Fruit fly (Drosophila melanogaster) whole organism, embryonic: ENCODE measurements around the gene Cow.

Experiments
- Abd-B ChIP-seq: fragments of 200-800 bp; sonication (Bioruptor generic); optimal IDR thresholded peaks from 2 replicates; lab custom pipeline; 2018; ENCODE audit warnings: missing biosample characterization, mild to moderate bottlenecking, missing genetic modification characterization, moderate library complexity
- CG10366 ChIP-seq: fragments of 200-800 bp; sonication (Bioruptor generic); IDR thresholded peaks from 2 replicates; pipeline ENCODE4 v1.3.6; 2022; ENCODE audit warnings: missing biosample characterization, missing genetic modification characterization
- CG11398 ChIP-seq: fragments of 200-800 bp; sonication (Bioruptor generic); optimal IDR thresholded peaks from 2 replicates; lab custom pipeline; 2016; ENCODE audit warnings: missing biosample characterization, missing genetic modification characterization
- CG12659 ChIP-seq: fragments of 200-800 bp; sonication (Bioruptor generic); optimal IDR thresholded peaks from 3 replicates; lab custom pipeline; 2017; ENCODE audit warnings: mild to moderate bottlenecking, missing biosample characterization, missing genetic modification reagents, missing genetic modification characterization
- CG13123 ChIP-seq: fragments of 200-800 bp; sonication (Bioruptor generic); optimal IDR thresholded peaks from 2 replicates; lab custom pipeline; 2016; ENCODE audit warnings: missing biosample characterization, missing genetic modification characterization
- CG13624 ChIP-seq: fragments of 200-800 bp; sonication (Bioruptor generic); optimal IDR thresholded peaks from 2 replicates; lab custom pipeline; 2016; ENCODE audit warnings: missing biosample characterization, missing genetic modification characterization
- CG17385 ChIP-seq: fragments of 200-800 bp; sonication (Bioruptor generic); optimal IDR thresholded peaks from 3 replicates; lab custom pipeline; 2018; ENCODE audit warnings: missing biosample characterization, mild to moderate bottlenecking, missing genetic modification characterization
- CG17568 ChIP-seq: fragments of 200-800 bp; sonication (Bioruptor generic); optimal IDR thresholded peaks from 2 replicates; lab custom pipeline; 2018; ENCODE audit warnings: missing biosample characterization, mild to moderate bottlenecking, missing genetic modification characterization, moderate library complexity
- CG18619 ChIP-seq: fragments of 200-800 bp; sonication (Bioruptor generic); optimal IDR thresholded peaks from 3 replicates; lab custom pipeline; 2017; ENCODE audit warnings: missing biosample characterization, mild to moderate bottlenecking, missing genetic modification characterization
- CG3065 ChIP-seq: fragments of 200-800 bp; sonication (Bioruptor generic); optimal IDR thresholded peaks from 2 replicates; lab custom pipeline; 2016; ENCODE audit warnings: missing biosample characterization, missing genetic modification characterization
- CG33557 ChIP-seq: fragments of 200-800 bp; sonication (Bioruptor generic); optimal IDR thresholded peaks from 2 replicates; lab custom pipeline; 2019; ENCODE audit warnings: missing biosample characterization, mild to moderate bottlenecking, missing genetic modification characterization, moderate library complexity
- CG42726 ChIP-seq: fragments of 200-800 bp; sonication (Bioruptor generic); IDR thresholded peaks from 2 replicates; pipeline ENCODE4 v1.3.6; 2022; ENCODE audit warnings: missing biosample characterization, missing genetic modification characterization; ENCODE audit not compliant: partially characterized antibody
- CG4328 ChIP-seq: fragments of 200-800 bp; sonication (Bioruptor generic); optimal IDR thresholded peaks from 3 replicates; lab custom pipeline; 2017; ENCODE audit warnings: missing biosample characterization, missing genetic modification reagents, missing genetic modification characterization
- CG4360 ChIP-seq: fragments of 200-800 bp; sonication (Bioruptor generic); IDR thresholded peaks from 2 replicates; pipeline ENCODE4 v1.3.6; 2022; ENCODE audit warnings: missing biosample characterization, missing genetic modification characterization
- CG6254 ChIP-seq: fragments of 200-800 bp; sonication (Bioruptor generic); optimal IDR thresholded peaks from 3 replicates; lab custom pipeline; 2017; ENCODE audit warnings: mild to moderate bottlenecking, missing biosample characterization, missing genetic modification reagents, missing genetic modification characterization
- CG6654 ChIP-seq: fragments of 200-800 bp; sonication (Bioruptor generic); optimal IDR thresholded peaks from 2 replicates; lab custom pipeline; 2017; ENCODE audit warnings: missing biosample characterization, mild to moderate bottlenecking, missing genetic modification characterization
- CG7786 ChIP-seq: fragments of 200-800 bp; sonication (Bioruptor generic); optimal IDR thresholded peaks from 2 replicates; lab custom pipeline; 2016; ENCODE audit warnings: missing biosample characterization, missing genetic modification characterization
- CG7839 ChIP-seq: fragments of 200-800 bp; sonication (Bioruptor generic); optimal IDR thresholded peaks from 3 replicates; lab custom pipeline; 2018; ENCODE audit warnings: missing biosample characterization, mild to moderate bottlenecking, missing genetic modification characterization, moderate library complexity
- CoRest ChIP-seq: fragments of 200-800 bp; sonication (Bioruptor generic); optimal IDR thresholded peaks from 3 replicates; lab custom pipeline; 2018; ENCODE audit warnings: missing biosample characterization, mild to moderate bottlenecking, missing genetic modification characterization, moderate library complexity
- E2f2 ChIP-seq: fragments of 200-800 bp; sonication (Bioruptor generic); IDR thresholded peaks from 2 replicates; pipeline ENCODE4 v1.3.6; 2022; ENCODE audit warnings: missing biosample characterization, missing genetic modification characterization
- Hand ChIP-seq: fragments of 200-800 bp; sonication (Bioruptor generic); optimal IDR thresholded peaks from 2 replicates; lab custom pipeline; 2017; ENCODE audit warnings: mild to moderate bottlenecking, missing biosample characterization, missing genetic modification reagents, missing genetic modification characterization
- HmgD ChIP-seq: fragments of 200-800 bp; sonication (Bioruptor generic); optimal IDR thresholded peaks from 3 replicates; lab custom pipeline; 2016; ENCODE audit warnings: missing biosample characterization, missing genetic modification characterization
- MBD-R2 ChIP-seq: fragments of 200-800 bp; sonication (Bioruptor generic); IDR thresholded peaks from 2 replicates; pipeline ENCODE4 v1.3.6; 2022; ENCODE audit warnings: missing biosample characterization, missing genetic modification characterization
- Pdp1 ChIP-seq, 2 experiments: fragments of 200-800 bp; sonication (Bioruptor generic); optimal IDR thresholded peaks; 3 replicates each; lab custom pipeline; 2016; ENCODE audit warnings: missing biosample characterization in 2 of 2, missing genetic modification characterization in 2 of 2, mild to moderate bottlenecking in 1 of 2, moderate library complexity in 1 of 2
- Scr ChIP-seq: fragments of 200-800 bp; sonication (Bioruptor generic); IDR thresholded peaks from 2 replicates; pipeline ENCODE4 v1.3.6; 2022; ENCODE audit warnings: missing biosample characterization, missing genetic modification characterization; ENCODE audit not compliant: partially characterized antibody
- Sry-δ ChIP-seq: fragments of 200-800 bp; sonication (Bioruptor generic); optimal IDR thresholded peaks from 2 replicates; lab custom pipeline; 2016; ENCODE audit warnings: missing biosample characterization, missing genetic modification characterization
- ap ChIP-seq: fragments of 200-800 bp; sonication (Bioruptor generic); IDR thresholded peaks from 2 replicates; pipeline ENCODE4 v1.3.6; 2022; ENCODE audit warnings: missing biosample characterization, missing genetic modification characterization
- az2 ChIP-seq: fragments of 200-800 bp; sonication (Bioruptor generic); optimal IDR thresholded peaks from 3 replicates; lab custom pipeline; 2016; ENCODE audit warnings: missing biosample characterization, missing genetic modification characterization
- crol ChIP-seq: fragments of 200-800 bp; sonication (Bioruptor generic); IDR thresholded peaks from 2 replicates; pipeline ENCODE4 v1.3.6; 2022; ENCODE audit warnings: missing biosample characterization, missing genetic modification characterization
- da ChIP-seq: fragments of 200-800 bp; sonication (Bioruptor generic); optimal IDR thresholded peaks from 2 replicates; lab custom pipeline; 2016; ENCODE audit warnings: missing biosample characterization, missing genetic modification characterization
- eyg ChIP-seq: fragments of 200-800 bp; sonication (Bioruptor generic); optimal IDR thresholded peaks from 3 replicates; lab custom pipeline; 2016; ENCODE audit warnings: missing biosample characterization, missing genetic modification characterization
- gcm2 ChIP-seq: fragments of 200-800 bp; sonication (Bioruptor generic); optimal IDR thresholded peaks from 2 replicates; lab custom pipeline; 2016; ENCODE audit warnings: missing biosample characterization, missing genetic modification characterization
- grau ChIP-seq: fragments of 200-800 bp; optimal IDR thresholded peaks from 3 replicates; lab custom pipeline; 2019; ENCODE audit warnings: missing biosample characterization, mild to moderate bottlenecking, missing genetic modification characterization, moderate library complexity
- gt ChIP-seq: fragments of 200-800 bp; sonication (Bioruptor generic); IDR thresholded peaks from 2 replicates; pipeline ENCODE4 v1.3.6; 2022; ENCODE audit warnings: missing biosample characterization, missing genetic modification characterization
- lov ChIP-seq, 2 experiments: fragments of 200-800 bp in 1 of 2; fragments of >200 bp in 1 of 2; sonication (Bioruptor generic) in 1 of 2; IDR thresholded peaks in 1 of 2; optimal IDR thresholded peaks in 1 of 2; 2 replicates in 1 of 2; 3 replicates in 1 of 2; pipeline versions ENCODE4 v1.3.6 to Lab custom; 2017 to 2022; ENCODE audit warnings: missing biosample characterization in 1 of 2, missing genetic modification characterization in 1 of 2
- luna ChIP-seq: fragments of 200-800 bp; sonication (Bioruptor generic); optimal IDR thresholded peaks from 2 replicates; lab custom pipeline; 2016; ENCODE audit warnings: missing biosample characterization, missing genetic modification characterization
- mam ChIP-seq: fragments of 200-800 bp; sonication (Bioruptor generic); optimal IDR thresholded peaks from 3 replicates; lab custom pipeline; 2016; ENCODE audit warnings: missing biosample characterization, missing genetic modification characterization
- oc ChIP-seq: fragments of 200-800 bp; sonication (Bioruptor generic); optimal IDR thresholded peaks from 2 replicates; lab custom pipeline; 2018; ENCODE audit warnings: missing biosample characterization, mild to moderate bottlenecking, missing genetic modification characterization, moderate library complexity
- onecut ChIP-seq: fragments of 200-800 bp; sonication (Bioruptor generic); IDR thresholded peaks from 2 replicates; pipeline ENCODE4 v1.3.6; 2022; ENCODE audit warnings: missing biosample characterization, missing genetic modification characterization
- otp ChIP-seq: fragments of 200-800 bp; sonication (Bioruptor generic); IDR thresholded peaks from 3 replicates; pipeline ENCODE4, ENCODE4 v1.3.6; 2022; ENCODE audit warnings: missing biosample characterization, missing genetic modification characterization
- peb ChIP-seq: fragments of 200-800 bp; sonication (Bioruptor generic); IDR thresholded peaks from 2 replicates; pipeline ENCODE4 v1.3.6; 2022; ENCODE audit warnings: missing biosample characterization, missing genetic modification characterization
- pzg ChIP-seq: fragments of 200-800 bp; sonication (Bioruptor generic); optimal IDR thresholded peaks from 3 replicates; lab custom pipeline; 2018; ENCODE audit warnings: missing biosample characterization, mild to moderate bottlenecking, missing genetic modification characterization, moderate library complexity
- row ChIP-seq: fragments of 200-800 bp; sonication (Bioruptor generic); IDR thresholded peaks from 3 replicates; pipeline ENCODE4 v1.3.6; 2022; ENCODE audit warnings: missing biosample characterization, missing genetic modification characterization
- sob ChIP-seq: fragments of 200-800 bp; sonication (Bioruptor generic); IDR thresholded peaks from 2 replicates; pipeline ENCODE4 v1.3.6; 2022; ENCODE audit warnings: missing biosample characterization, missing genetic modification characterization
- tna ChIP-seq: fragments of 200-800 bp; sonication (Bioruptor generic); IDR thresholded peaks from 2 replicates; pipeline ENCODE4 v1.3.6; 2022; ENCODE audit warnings: missing biosample characterization, missing genetic modification characterization; ENCODE audit not compliant: partially characterized antibody
- trh ChIP-seq: fragments of 200-800 bp; sonication (Bioruptor generic); optimal IDR thresholded peaks from 2 replicates; lab custom pipeline; 2016; ENCODE audit warnings: missing biosample characterization, missing genetic modification characterization
- wdn ChIP-seq: fragments of 200-800 bp; sonication (Bioruptor generic); IDR thresholded peaks from 2 replicates; pipeline ENCODE4 v1.3.6; 2022; ENCODE audit warnings: missing biosample characterization, missing genetic modification characterization

Cow gene

DNA sequence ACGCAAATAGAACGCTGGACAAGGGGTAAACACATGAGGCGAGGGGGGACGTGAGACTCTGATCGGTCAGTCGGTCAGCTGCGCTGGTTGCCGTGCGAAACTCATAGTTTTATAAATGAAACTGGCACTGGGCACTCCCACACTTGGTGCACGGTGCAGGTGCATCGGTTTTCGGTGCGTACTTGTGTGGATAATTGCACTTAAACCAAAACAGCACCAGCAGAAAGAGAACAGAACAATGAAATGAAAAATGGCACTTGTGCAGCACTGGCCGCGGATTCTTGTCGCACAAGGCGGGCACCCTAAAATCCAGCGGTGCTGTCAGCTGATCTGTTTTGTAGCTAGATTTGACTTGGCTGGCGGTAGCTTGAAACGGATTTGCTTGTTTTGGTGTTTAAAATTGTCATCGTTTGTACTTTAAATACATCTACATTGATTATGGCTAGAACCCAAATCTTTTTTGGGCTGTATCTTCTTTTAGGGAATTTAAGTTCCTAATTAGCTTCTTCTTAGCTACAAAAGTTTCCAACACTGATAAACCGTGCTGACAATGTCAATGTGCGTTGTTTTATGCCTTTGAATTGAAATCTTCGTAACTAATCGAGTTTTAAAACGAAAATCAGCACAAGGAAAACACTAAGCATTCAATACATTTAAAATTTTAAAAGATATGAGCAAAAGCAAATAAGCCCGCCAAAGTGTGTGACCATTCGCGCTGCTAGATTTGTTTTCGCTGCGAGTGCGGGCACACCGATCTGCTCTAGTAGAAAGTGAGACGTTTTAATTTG, 5.3 kb upstream of the Cow start, which contains the start of the genes Rassf and CenB1A (continued):
- TF ChIP-seq sob (GFP tag; lab: Robert Waterston, UW) = peak; percentile 58; the same call in 1 of the 2 replicates
- no peak for TF ChIP-seq CG42726 (GFP tag; lab: Robert Waterston, UW)
- TF ChIP-seq Hand (GFP tag; lab: Kevin White, UChicago) = no peak
- TF ChIP-seq gt (GFP tag; lab: Robert Waterston, UW) = no peak
- peak; percentile 19 for TF ChIP-seq da
- TF ChIP-seq wdn (GFP tag; lab: Robert Waterston, UW) = no peak; the same call in 1 of the 2 replicates
- TF ChIP-seq CG17568 (GFP tag; lab: Kevin White, UChicago) = no peak
- TF ChIP-seq CG7786 (GFP tag; lab: Kevin White, UChicago) = peak; percentile 29
- TF ChIP-seq lov (optimal IDR thresholded peaks at IDR 0.05; lab: Kevin White, UChicago) = no peak
- no peak for TF ChIP-seq lov (GFP tag; IDR thresholded peaks at IDR 0.05; lab: Robert Waterston, UW)
- TF ChIP-seq CG17385 = peak; percentile 64
- TF ChIP-seq CG11398 (GFP tag; lab: Kevin White, UChicago) = no peak
- TF ChIP-seq ap (GFP tag; lab: Robert Waterston, UW) = 0 out of 2 replicates have a peak, but pooled peaks have one; percentile 15
- TF ChIP-seq Pdp1 (GFP tag; optimal IDR thresholded peaks at IDR 0.05; lab: Kevin White, UChicago) = peak; percentile 31 to 35
- no peak for TF ChIP-seq CG4360 (GFP tag; lab: Robert Waterston, UW)
- TF ChIP-seq az2 (GFP tag; lab: Kevin White, UChicago) = peak; percentile 18
- peak; percentile 11 for TF ChIP-seq CG33557 (GFP tag; lab: Kevin White, UChicago)
- TF ChIP-seq CG13123 (GFP tag; lab: Kevin White, UChicago) = no peak
- peak; percentile 48 for TF ChIP-seq Sry-δ (GFP tag; lab: Kevin White, UChicago)
- no peak for TF ChIP-seq eyg (GFP tag; lab: Kevin White, UChicago)
- TF ChIP-seq MBD-R2 (GFP tag; lab: Robert Waterston, UW) = peak; percentile 86
- no peak for TF ChIP-seq gcm2 (GFP tag; lab: Kevin White, UChicago)
- TF ChIP-seq HmgD (GFP tag; lab: Kevin White, UChicago) = peak; percentile 25
- TF ChIP-seq luna (GFP tag; lab: Kevin White, UChicago) = no peak
- TF ChIP-seq tna (GFP tag; lab: Robert Waterston, UW) = no peak
- no peak for TF ChIP-seq otp

DNA sequence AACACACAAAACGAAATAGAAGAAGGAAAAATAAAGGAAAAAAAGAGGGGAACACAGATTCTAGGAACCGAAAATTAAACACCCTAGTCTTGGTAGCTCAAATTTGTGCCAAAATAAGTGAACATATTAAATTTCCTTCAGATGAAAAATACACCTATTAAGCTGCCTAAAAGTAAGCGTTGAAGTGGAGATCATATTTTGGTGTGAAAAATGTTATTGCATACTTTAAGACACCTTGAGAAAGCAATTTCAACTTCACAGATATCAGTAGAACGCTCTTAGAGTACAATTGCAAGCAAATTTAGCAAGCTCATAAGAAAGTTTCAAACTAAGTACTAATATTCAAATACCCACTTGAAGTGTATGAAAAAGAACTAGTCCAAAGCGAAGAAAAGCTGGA, 1.8 kb downstream of the Cow start:
- TF ChIP-seq CG11398 (GFP tag; lab: Kevin White, UChicago) (no peak), mam (peak; percentile 34), E2f2 (GFP tag; lab: Robert Waterston, UW) (no peak), crol (GFP tag; lab: Robert Waterston, UW) (no peak), gt (GFP tag; lab: Robert Waterston, UW) (no peak), CG10366 (GFP tag; lab: Robert Waterston, UW) (no peak), CG4328 (GFP tag; lab: Kevin White, UChicago) (no peak), CG6654 (GFP tag; lab: Kevin White, UChicago) (no peak), CG3065 (no peak), Scr (GFP tag; lab: Robert Waterston, UW) (no peak), CG6254 (GFP tag; lab: Kevin White, UChicago) (no peak), trh (GFP tag; lab: Kevin White, UChicago) (no peak), lov (optimal IDR thresholded peaks at IDR 0.05; lab: Kevin White, UChicago) (no peak), lov (GFP tag; IDR thresholded peaks at IDR 0.05; lab: Robert Waterston, UW) (no peak), CG18619 (GFP tag; lab: Kevin White, UChicago) (peak; percentile 37), pzg (GFP tag; lab: Kevin White, UChicago) (no peak), grau (tag; lab: Kevin White, UChicago) (peak; percentile 19), CG12659 (GFP tag; lab: Kevin White, UChicago) (peak; percentile 2), row (GFP tag; lab: Robert Waterston, UW) (peak; percentile 49; the same call in 2 of the 3 replicates), oc (tag; lab: Kevin White, UChicago) (no peak), tna (GFP tag; lab: Robert Waterston, UW) (no peak), Abd-B (GFP tag; lab: Kevin White, UChicago) (peak; percentile 10), CG7839 (peak; percentile 46), onecut (GFP tag; lab: Robert Waterston, UW) (no peak), peb (GFP tag; lab: Robert Waterston, UW) (no peak), CG13624 (GFP tag; lab: Kevin White, UChicago) (peak; percentile 59), CoRest (tag; lab: Kevin White, UChicago) (peak; percentile 22)
